Fruit fly (Drosophila melanogaster) whole organism, embryonic: ENCODE measurements around the gene Tasp1.

Experiments used
- Ada2b ChIP-seq: fragments of 200-800 bp; sonication (Bioruptor generic); IDR thresholded peaks from 2 replicates; pipeline ENCODE4 v1.3.6; 2022; ENCODE audit warnings: missing biosample characterization, missing genetic modification characterization
- Adf1 ChIP-seq: fragments of 200-800 bp; sonication (Bioruptor generic); IDR thresholded peaks from 2 replicates; pipeline ENCODE4 v1.3.6; 2022; ENCODE audit warnings: missing biosample characterization, missing genetic modification characterization
- Asciz ChIP-seq: fragments of 200-800 bp; sonication (Bioruptor generic); optimal IDR thresholded peaks from 2 replicates; lab custom pipeline; 2017; ENCODE audit warnings: missing biosample characterization, mild to moderate bottlenecking, missing genetic modification characterization, missing genetic modification reagents
- Atf3 ChIP-seq: fragments of 200-800 bp; sonication (Bioruptor generic); optimal IDR thresholded peaks from 3 replicates; lab custom pipeline; 2016; ENCODE audit warnings: missing biosample characterization, missing genetic modification characterization
- Awh ChIP-seq: fragments of 200-800 bp; sonication (Bioruptor generic); IDR thresholded peaks from 2 replicates; pipeline ENCODE4, ENCODE4 v1.3.6; 2022; ENCODE audit warnings: missing biosample characterization, missing genetic modification characterization
- CG10431 ChIP-seq: fragments of 200-800 bp; sonication (Bioruptor generic); optimal IDR thresholded peaks from 3 replicates; lab custom pipeline; 2018; ENCODE audit warnings: missing biosample characterization, mild to moderate bottlenecking, missing genetic modification characterization
- CG10959 ChIP-seq: fragments of 200-800 bp; sonication (Bioruptor generic); IDR thresholded peaks from 2 replicates; pipeline ENCODE4 v1.3.6; 2022; ENCODE audit warnings: missing biosample characterization, missing genetic modification characterization
- CG11560 ChIP-seq: fragments of 200-800 bp; sonication (Bioruptor generic); IDR thresholded peaks from 3 replicates; pipeline ENCODE4 v1.3.6; 2022; ENCODE audit warnings: missing biosample characterization, missing genetic modification characterization
- CG11696 ChIP-seq: fragments of 200-800 bp; sonication (Bioruptor generic); IDR thresholded peaks from 2 replicates; pipeline ENCODE4 v1.3.6; 2022; ENCODE audit warnings: missing biosample characterization, missing genetic modification characterization
- CG12104 ChIP-seq: fragments of 200-800 bp; sonication (Bioruptor generic); optimal IDR thresholded peaks from 3 replicates; lab custom pipeline; 2016; ENCODE audit warnings: missing biosample characterization, missing genetic modification characterization
- CG15073 ChIP-seq: fragments of 200-800 bp; sonication (Bioruptor generic); optimal IDR thresholded peaks from 2 replicates; lab custom pipeline; 2016; ENCODE audit warnings: missing biosample characterization, missing genetic modification characterization
- CG15479 ChIP-seq: fragments of 200-800 bp; sonication (Bioruptor generic); optimal IDR thresholded peaks from 3 replicates; lab custom pipeline; 2019; ENCODE audit warnings: missing biosample characterization, mild to moderate bottlenecking, missing genetic modification characterization, moderate library complexity
- CG16815 ChIP-seq: fragments of 200-800 bp; sonication (Bioruptor generic); optimal IDR thresholded peaks from 3 replicates; lab custom pipeline; 2017; ENCODE audit warnings: missing biosample characterization, mild to moderate bottlenecking, missing genetic modification characterization
- CG16863 ChIP-seq: fragments of 200-800 bp; sonication (Bioruptor generic); optimal IDR thresholded peaks from 3 replicates; lab custom pipeline; 2016; ENCODE audit warnings: missing biosample characterization, missing genetic modification characterization
- CG17568 ChIP-seq: fragments of 200-800 bp; sonication (Bioruptor generic); optimal IDR thresholded peaks from 2 replicates; lab custom pipeline; 2018; ENCODE audit warnings: missing biosample characterization, mild to moderate bottlenecking, missing genetic modification characterization, moderate library complexity
- CG43689 ChIP-seq: fragments of 200-800 bp; sonication (Bioruptor generic); IDR thresholded peaks from 2 replicates; pipeline ENCODE4 v1.3.6; 2022; ENCODE audit warnings: missing biosample characterization, missing genetic modification characterization
- CG4730 ChIP-seq: fragments of 200-800 bp; sonication (Bioruptor generic); IDR thresholded peaks from 2 replicates; pipeline ENCODE4 v1.3.6; 2022; ENCODE audit warnings: missing biosample characterization, missing genetic modification characterization
- CG5180 ChIP-seq: fragments of 200-800 bp; sonication (Bioruptor generic); optimal IDR thresholded peaks from 3 replicates; lab custom pipeline; 2017; ENCODE audit warnings: missing biosample characterization, missing genetic modification characterization, mild to moderate bottlenecking, moderate library complexity, missing genetic modification reagents
- CG7357 ChIP-seq: fragments of 200-800 bp; sonication (Bioruptor generic); IDR thresholded peaks from 3 replicates; pipeline ENCODE4 v1.3.6; 2022; ENCODE audit warnings: missing biosample characterization, missing genetic modification characterization
- CTCF ChIP-seq: fragments of 200-800 bp; sonication (Bioruptor generic); optimal IDR thresholded peaks from 2 replicates; lab custom pipeline; 2017; ENCODE audit warnings: missing biosample characterization, mild to moderate bottlenecking, missing genetic modification characterization, moderate library complexity
- CkIIα-i1 ChIP-seq: fragments of 200-800 bp; sonication (Bioruptor generic); IDR thresholded peaks from 2 replicates; pipeline ENCODE4 v1.3.6; 2022; ENCODE audit warnings: missing biosample characterization, missing genetic modification characterization
- Dll ChIP-seq: fragments of 200-800 bp; sonication (Bioruptor generic); IDR thresholded peaks from 4 replicates; pipeline ENCODE4 v1.3.6; 2022; ENCODE audit warnings: missing biosample characterization, missing genetic modification characterization; ENCODE audit not compliant: partially characterized antibody
- Doc2 ChIP-seq: fragments of 200-800 bp; sonication (Bioruptor generic); IDR thresholded peaks from 2 replicates; pipeline ENCODE4 v1.3.6; 2022; ENCODE audit warnings: missing biosample characterization, missing genetic modification characterization
- Doc3 ChIP-seq: fragments of 200-800 bp; sonication (Bioruptor generic); IDR thresholded peaks from 3 replicates; pipeline ENCODE4 v1.3.6; 2022; ENCODE audit warnings: missing biosample characterization, missing genetic modification characterization; ENCODE audit not compliant: partially characterized antibody
- ERR ChIP-seq: fragments of 200-800 bp; sonication (Bioruptor generic); optimal IDR thresholded peaks from 2 replicates; lab custom pipeline; 2016; ENCODE audit warnings: missing biosample characterization, missing genetic modification characterization
- Elba2 ChIP-seq: fragments of 200-800 bp; sonication (Bioruptor generic); optimal IDR thresholded peaks from 3 replicates; lab custom pipeline; 2016; ENCODE audit warnings: missing biosample characterization, missing genetic modification characterization
- Fer3 ChIP-seq: fragments of 200-800 bp; sonication (Bioruptor generic); optimal IDR thresholded peaks from 2 replicates; lab custom pipeline; 2018; ENCODE audit warnings: missing biosample characterization, mild to moderate bottlenecking, missing genetic modification characterization, moderate library complexity
- Gug ChIP-seq: fragments of 200-800 bp; sonication (Bioruptor generic); IDR thresholded peaks from 4 replicates; pipeline ENCODE4 v1.3.6; 2022; ENCODE audit warnings: missing biosample characterization, missing genetic modification characterization
- Hmx ChIP-seq: fragments of 200-800 bp; sonication (Bioruptor generic); optimal IDR thresholded peaks from 2 replicates; lab custom pipeline; 2016; ENCODE audit warnings: missing biosample characterization, missing genetic modification characterization
- Lhr ChIP-seq: fragments of 200-800 bp; sonication (Bioruptor generic); optimal IDR thresholded peaks from 3 replicates; lab custom pipeline; 2017; ENCODE audit warnings: mild to moderate bottlenecking, missing biosample characterization, missing genetic modification reagents, missing genetic modification characterization
- Max ChIP-seq: fragments of 200-800 bp; sonication (Bioruptor generic); optimal IDR thresholded peaks from 2 replicates; lab custom pipeline; 2016; ENCODE audit warnings: missing biosample characterization, mild to moderate bottlenecking, missing genetic modification characterization
- NFAT ChIP-seq: fragments of 200-800 bp; sonication (Bioruptor generic); IDR thresholded peaks from 2 replicates; pipeline ENCODE4 v1.3.6; 2022; ENCODE audit warnings: missing biosample characterization, missing genetic modification characterization
- Optix ChIP-seq: fragments of 200-800 bp; sonication (Bioruptor generic); IDR thresholded peaks from 3 replicates; pipeline ENCODE4 v1.3.6; 2022; ENCODE audit warnings: missing biosample characterization, missing genetic modification characterization
- Vsx1 ChIP-seq: fragments of 200-800 bp; sonication (Bioruptor generic); optimal IDR thresholded peaks from 2 replicates; lab custom pipeline; 2017; ENCODE audit warnings: missing biosample characterization, mild to moderate bottlenecking, missing genetic modification characterization, missing genetic modification reagents
- cas ChIP-seq: fragments of 200-800 bp; sonication (Bioruptor generic); IDR thresholded peaks from 2 replicates; pipeline ENCODE4 v1.3.6; 2022; ENCODE audit warnings: missing biosample characterization, missing genetic modification characterization
- cato ChIP-seq: fragments of 200-800 bp; sonication (Bioruptor generic); optimal IDR thresholded peaks from 2 replicates; lab custom pipeline; 2016; ENCODE audit warnings: missing biosample characterization, missing genetic modification characterization, borderline replicate concordance
- cg ChIP-seq: fragments of 200-800 bp; sonication (Bioruptor generic); optimal IDR thresholded peaks from 3 replicates; lab custom pipeline; 2019; ENCODE audit warnings: missing biosample characterization, mild to moderate bottlenecking, missing genetic modification characterization, moderate library complexity
- crp ChIP-seq, 2 experiments: fragments of 200-800 bp; sonication (Bioruptor generic); optimal IDR thresholded peaks; 2 replicates in 1 of 2; 3 replicates in 1 of 2; lab custom pipeline; 2017; ENCODE audit warnings: missing biosample characterization in 2 of 2, missing genetic modification characterization in 2 of 2, mild to moderate bottlenecking in 1 of 2, moderate library complexity in 1 of 2
- emc ChIP-seq: fragments of 200-800 bp; sonication (Bioruptor generic); optimal IDR thresholded peaks from 2 replicates; lab custom pipeline; 2016; ENCODE audit warnings: missing biosample characterization, missing genetic modification characterization
- gcm ChIP-seq: fragments of 200-800 bp; sonication (Bioruptor generic); optimal IDR thresholded peaks from 2 replicates; lab custom pipeline; 2019; ENCODE audit warnings: missing biosample characterization, mild to moderate bottlenecking, missing genetic modification characterization, moderate library complexity
- gro ChIP-seq: fragments of 200-800 bp; sonication (Bioruptor generic); optimal IDR thresholded peaks from 2 replicates; lab custom pipeline; 2016; ENCODE audit warnings: missing biosample characterization, missing genetic modification characterization
- h ChIP-seq: fragments of >200 bp; optimal IDR thresholded peaks from 2 replicates; lab custom pipeline; 2017
- jing ChIP-seq: fragments of 200-800 bp; sonication (Bioruptor generic); optimal IDR thresholded peaks from 2 replicates; lab custom pipeline; 2018; ENCODE audit warnings: missing biosample characterization, mild to moderate bottlenecking, missing genetic modification characterization
- mirr ChIP-seq: fragments of 200-800 bp; sonication (Bioruptor generic); optimal IDR thresholded peaks from 3 replicates; lab custom pipeline; 2018; ENCODE audit warnings: missing biosample characterization, mild to moderate bottlenecking, missing genetic modification characterization
- mld ChIP-seq: fragments of 200-800 bp; sonication (Bioruptor generic); IDR thresholded peaks from 3 replicates; pipeline ENCODE4 v1.3.6; 2022; ENCODE audit warnings: missing biosample characterization, missing genetic modification characterization; ENCODE audit not compliant: partially characterized antibody
- otp ChIP-seq: fragments of 200-800 bp; sonication (Bioruptor generic); IDR thresholded peaks from 3 replicates; pipeline ENCODE4, ENCODE4 v1.3.6; 2022; ENCODE audit warnings: missing biosample characterization, missing genetic modification characterization
- salm ChIP-seq: fragments of 200-800 bp; sonication (Bioruptor generic); optimal IDR thresholded peaks from 2 replicates; lab custom pipeline; 2018; ENCODE audit warnings: missing biosample characterization, mild to moderate bottlenecking, missing genetic modification characterization
- sqz ChIP-seq: fragments of 200-800 bp; sonication (Bioruptor generic); optimal IDR thresholded peaks from 3 replicates; lab custom pipeline; 2018; ENCODE audit warnings: missing biosample characterization, mild to moderate bottlenecking, missing genetic modification characterization
- tap ChIP-seq: fragments of 200-800 bp; optimal IDR thresholded peaks from 3 replicates; lab custom pipeline; 2019; ENCODE audit warnings: missing biosample characterization, mild to moderate bottlenecking, missing genetic modification characterization, moderate library complexity
- tx ChIP-seq: fragments of 200-800 bp; sonication (Bioruptor generic); optimal IDR thresholded peaks from 2 replicates; lab custom pipeline; 2016; ENCODE audit warnings: missing biosample characterization, missing genetic modification characterization
- usp ChIP-seq: fragments of >200 bp; optimal IDR thresholded peaks from 2 replicates; lab custom pipeline; 2017; ENCODE audit warnings: missing biosample characterization, missing genetic modification characterization
- vvl ChIP-seq: fragments of 200-800 bp; sonication (Bioruptor generic); IDR thresholded peaks from 2 replicates; pipeline ENCODE4 v1.3.6; 2022; ENCODE audit warnings: missing biosample characterization, missing genetic modification characterization

The Tasp1 gene

DNA sequence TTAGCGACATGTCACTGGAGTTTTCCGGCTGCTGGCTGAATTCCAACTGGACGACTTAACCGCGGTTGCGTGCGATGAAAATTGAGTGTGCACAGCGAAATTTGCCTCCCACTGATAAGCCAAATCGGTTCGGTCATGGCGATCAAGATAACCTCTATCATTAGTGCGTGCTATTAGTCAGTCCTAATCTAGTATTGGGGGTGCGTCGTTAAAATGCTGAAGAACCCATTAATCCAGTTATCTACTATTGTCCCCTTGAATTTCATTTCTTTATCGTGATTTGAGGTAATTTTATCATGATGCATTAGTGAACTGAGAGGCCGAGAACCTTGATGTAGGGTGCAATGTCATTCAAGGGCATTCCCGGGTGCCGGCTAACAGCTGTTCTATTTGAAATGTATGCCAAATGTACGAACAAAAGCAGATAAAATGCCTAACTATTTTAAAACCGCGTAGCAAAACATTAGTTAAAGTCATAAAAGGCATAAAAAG lies 41.2 kb upstream of the Tasp1 start, which contains the start of gene Pgm1 (continued):
- peak in 1 of 2 experiments; percentile 63 for TF ChIP-seq crp (GFP tag; optimal IDR thresholded peaks at IDR 0.05; lab: Kevin White, UChicago)
- TF ChIP-seq gro (GFP tag; lab: Kevin White, UChicago): peak; percentile 94
- no peak for TF ChIP-seq Asciz
- peak; percentile 69 for TF ChIP-seq CG10959 (GFP tag; lab: Robert Waterston, UW)
- TF ChIP-seq CG10431 (GFP tag; lab: Kevin White, UChicago): no peak
- TF ChIP-seq CG12104: peak; percentile 22
- peak; percentile 76 for TF ChIP-seq NFAT (GFP tag; lab: Robert Waterston, UW)
- TF ChIP-seq Lhr (GFP tag; lab: Kevin White, UChicago): no peak
- peak; percentile 83 for TF ChIP-seq Optix (GFP tag; lab: Robert Waterston, UW)
- no peak for TF ChIP-seq CG43689 (GFP tag; lab: Robert Waterston, UW)
- peak; percentile 61 for TF ChIP-seq emc (GFP tag; lab: Kevin White, UChicago)
- peak; percentile 47; the same call in 1 of the 3 replicates for TF ChIP-seq CG11560 (tag; lab: Robert Waterston, UW)
- TF ChIP-seq CG11696: peak; percentile 56; the same call in 1 of the 2 replicates
- peak; percentile 25 for TF ChIP-seq Elba2 (GFP tag; lab: Kevin White, UChicago)
- no peak for TF ChIP-seq h
- no peak for TF ChIP-seq CTCF (GFP tag; lab: Kevin White, UChicago)
- TF ChIP-seq cg: no peak
- peak; percentile 44 for TF ChIP-seq CG4730
- no peak for TF ChIP-seq Doc3 (GFP tag; lab: Robert Waterston, UW)
- TF ChIP-seq cas (GFP tag; lab: Robert Waterston, UW): peak; percentile 49; the same call in 1 of the 2 replicates
- peak; percentile 51 for TF ChIP-seq Vsx1 (GFP tag; lab: Kevin White, UChicago)
- peak; percentile 88 for TF ChIP-seq tx (GFP tag; lab: Kevin White, UChicago)
- peak; percentile 75 for TF ChIP-seq CG15479 (GFP tag; lab: Kevin White, UChicago)
- TF ChIP-seq gcm: peak; percentile 74
- peak; percentile 63 for TF ChIP-seq salm (tag; lab: Kevin White, UChicago)
- no peak for TF ChIP-seq jing (GFP tag; lab: Kevin White, UChicago)
- TF ChIP-seq otp (GFP tag; lab: Robert Waterston, UW): peak; percentile 68; the same call in 2 of the 3 replicates
- no peak for TF ChIP-seq tap (tag; lab: Kevin White, UChicago)
- no peak for TF ChIP-seq CG17568
- TF ChIP-seq sqz: no peak
- TF ChIP-seq CG16815: peak; percentile 70
- no peak for TF ChIP-seq mld (GFP tag; lab: Robert Waterston, UW)
- TF ChIP-seq Doc2: no peak
- peak; percentile 100 for TF ChIP-seq ERR (GFP tag; lab: Kevin White, UChicago)
- TF ChIP-seq Ada2b (GFP tag; lab: Robert Waterston, UW): peak; percentile 68
- peak; percentile 75 for TF ChIP-seq Awh (GFP tag; lab: Robert Waterston, UW)
- peak; percentile 74 for TF ChIP-seq Atf3
- TF ChIP-seq CG5180 (GFP tag; lab: Kevin White, UChicago): peak; percentile 50
- no peak for TF ChIP-seq Fer3 (tag; lab: Kevin White, UChicago)
- 0 out of 3 replicates have a peak, but pooled peaks have one; percentile 33 for TF ChIP-seq CG7357 (GFP tag; lab: Robert Waterston, UW)
- peak; percentile 97 for TF ChIP-seq mirr (GFP tag; lab: Kevin White, UChicago)
- TF ChIP-seq Max (GFP tag; lab: Kevin White, UChicago): peak; percentile 69
- no peak for TF ChIP-seq CkIIα-i1 (GFP tag; lab: Robert Waterston, UW)
- peak; percentile 39; the same call in 1 of the 2 replicates for TF ChIP-seq Adf1
- TF ChIP-seq Hmx: peak; percentile 70
- peak; percentile 71 for TF ChIP-seq Gug (GFP tag; lab: Robert Waterston, UW)
- TF ChIP-seq cato: peak; percentile 52
- no peak for TF ChIP-seq usp (GFP tag; lab: Kevin White, UChicago)
- peak; percentile 92 for TF ChIP-seq CG16863 (GFP tag; lab: Kevin White, UChicago)
- peak; percentile 72 for TF ChIP-seq vvl
- no peak for TF ChIP-seq CG15073 (GFP tag; lab: Kevin White, UChicago)
- peak; percentile 20; the same call in 1 of the 4 replicates for TF ChIP-seq Dll (GFP tag; lab: Robert Waterston, UW)
